Fruit fly (Drosophila melanogaster) whole organism, embryonic: ENCODE data around the gene CG32625.

Source experiments
- Adf1 ChIP-seq: fragments of 200-800 bp; sonication (Bioruptor generic); IDR thresholded peaks from 2 replicates; pipeline ENCODE4 v1.3.6; 2022; ENCODE audit warnings: missing biosample characterization, missing genetic modification characterization
- CG10147 ChIP-seq: fragments of 200-800 bp; sonication (Bioruptor generic); optimal IDR thresholded peaks from 2 replicates; lab custom pipeline; 2019; ENCODE audit warnings: missing biosample characterization, mild to moderate bottlenecking, missing genetic modification characterization, moderate library complexity
- CG10979 ChIP-seq: fragments of 200-800 bp; sonication (Bioruptor generic); optimal IDR thresholded peaks from 2 replicates; lab custom pipeline; 2018; ENCODE audit warnings: missing biosample characterization, mild to moderate bottlenecking, missing genetic modification characterization, moderate library complexity
- CG11398 ChIP-seq: fragments of 200-800 bp; sonication (Bioruptor generic); optimal IDR thresholded peaks from 2 replicates; lab custom pipeline; 2016; ENCODE audit warnings: missing biosample characterization, missing genetic modification characterization
- CG12391 ChIP-seq: fragments of 200-800 bp; sonication (Bioruptor generic); optimal IDR thresholded peaks from 3 replicates; lab custom pipeline; 2018; ENCODE audit warnings: missing biosample characterization, mild to moderate bottlenecking, missing genetic modification characterization, moderate library complexity
- CG12659 ChIP-seq: fragments of 200-800 bp; sonication (Bioruptor generic); optimal IDR thresholded peaks from 3 replicates; lab custom pipeline; 2017; ENCODE audit warnings: mild to moderate bottlenecking, missing biosample characterization, missing genetic modification reagents, missing genetic modification characterization
- CG13624 ChIP-seq: fragments of 200-800 bp; sonication (Bioruptor generic); optimal IDR thresholded peaks from 2 replicates; lab custom pipeline; 2016; ENCODE audit warnings: missing biosample characterization, missing genetic modification characterization
- CG15479 ChIP-seq: fragments of 200-800 bp; sonication (Bioruptor generic); optimal IDR thresholded peaks from 3 replicates; lab custom pipeline; 2019; ENCODE audit warnings: missing biosample characterization, mild to moderate bottlenecking, missing genetic modification characterization, moderate library complexity
- CG15696 ChIP-seq: fragments of 200-800 bp; sonication (Bioruptor generic); optimal IDR thresholded peaks from 2 replicates; lab custom pipeline; 2019; ENCODE audit warnings: missing biosample characterization, mild to moderate bottlenecking, missing genetic modification characterization, moderate library complexity
- CG17328 ChIP-seq: fragments of 200-800 bp; sonication (Bioruptor generic); IDR thresholded peaks from 2 replicates; pipeline ENCODE4 v1.3.6; 2022; ENCODE audit warnings: missing biosample characterization, missing genetic modification characterization
- CG2120 ChIP-seq: fragments of 200-800 bp; sonication (Bioruptor generic); optimal IDR thresholded peaks from 3 replicates; lab custom pipeline; 2016; ENCODE audit warnings: missing biosample characterization, missing genetic modification characterization
- CG2678 ChIP-seq: fragments of 200-800 bp; sonication (Bioruptor generic); optimal IDR thresholded peaks from 3 replicates; lab custom pipeline; 2019; ENCODE audit warnings: missing biosample characterization, mild to moderate bottlenecking, missing genetic modification characterization, moderate library complexity
- CG32532 ChIP-seq: fragments of 200-800 bp; sonication (Bioruptor generic); IDR thresholded peaks from 2 replicates; pipeline ENCODE4 v1.3.6; 2022; ENCODE audit warnings: missing biosample characterization, missing genetic modification characterization
- CG3995 ChIP-seq: fragments of 200-800 bp; sonication (Bioruptor generic); optimal IDR thresholded peaks from 3 replicates; lab custom pipeline; 2016; ENCODE audit warnings: missing biosample characterization, missing genetic modification characterization
- CG4424 ChIP-seq: fragments of 200-800 bp; sonication (Bioruptor generic); optimal IDR thresholded peaks from 3 replicates; lab custom pipeline; 2016; ENCODE audit warnings: missing biosample characterization, missing genetic modification characterization
- CG4707 ChIP-seq: fragments of 200-800 bp; sonication (Bioruptor generic); optimal IDR thresholded peaks from 2 replicates; lab custom pipeline; 2018; ENCODE audit warnings: missing biosample characterization, mild to moderate bottlenecking, missing genetic modification characterization, moderate library complexity
- CG7556 ChIP-seq: fragments of 200-800 bp; sonication (Bioruptor generic); optimal IDR thresholded peaks from 2 replicates; lab custom pipeline; 2017; ENCODE audit warnings: missing biosample characterization, mild to moderate bottlenecking, missing genetic modification characterization
- CG9932 ChIP-seq: fragments of 200-800 bp; sonication (Bioruptor generic); IDR thresholded peaks from 2 replicates; pipeline ENCODE4 v1.3.6; 2022; ENCODE audit warnings: missing biosample characterization, missing genetic modification characterization
- Doc2 ChIP-seq: fragments of 200-800 bp; sonication (Bioruptor generic); IDR thresholded peaks from 2 replicates; pipeline ENCODE4 v1.3.6; 2022; ENCODE audit warnings: missing biosample characterization, missing genetic modification characterization
- GATAe ChIP-seq: fragments of 200-800 bp; sonication (Bioruptor generic); conservative IDR thresholded peaks from 2 replicates; pipeline ENCODE4 v1.3.6; 2022; ENCODE audit warnings: missing biosample characterization, missing genetic modification characterization
- Gug ChIP-seq: fragments of 200-800 bp; sonication (Bioruptor generic); IDR thresholded peaks from 4 replicates; pipeline ENCODE4 v1.3.6; 2022; ENCODE audit warnings: missing biosample characterization, missing genetic modification characterization
- HHEX ChIP-seq: fragments of 200-800 bp; sonication (Bioruptor generic); optimal IDR thresholded peaks from 3 replicates; lab custom pipeline; 2017; ENCODE audit warnings: missing biosample characterization, mild to moderate bottlenecking, missing genetic modification characterization, missing genetic modification reagents
- HLH3B ChIP-seq: fragments of 200-800 bp; sonication (Bioruptor generic); IDR thresholded peaks from 2 replicates; pipeline ENCODE4 v1.3.6; 2022; ENCODE audit warnings: missing biosample characterization, missing genetic modification characterization
- HLH4C ChIP-seq: fragments of 200-800 bp; sonication (Bioruptor generic); IDR thresholded peaks from 3 replicates; pipeline ENCODE4 v1.3.6; 2022; ENCODE audit warnings: missing biosample characterization, missing genetic modification characterization; ENCODE audit not compliant: partially characterized antibody
- MTF-1 ChIP-seq: fragments of 200-800 bp; sonication (Bioruptor generic); optimal IDR thresholded peaks from 2 replicates; lab custom pipeline; 2018; ENCODE audit warnings: missing biosample characterization, mild to moderate bottlenecking, missing genetic modification characterization, borderline replicate concordance
- Med ChIP-seq: fragments of 200-800 bp; sonication (Bioruptor generic); peaks from one replicate; lab custom pipeline; 2016; ENCODE audit warnings: missing biosample characterization, missing genetic modification characterization, mild to moderate bottlenecking, inconsistent platforms, moderate library complexity
- Nf-YB ChIP-seq: fragments of 200-800 bp; sonication (Bioruptor generic); optimal IDR thresholded peaks from 3 replicates; lab custom pipeline; 2019; ENCODE audit warnings: missing biosample characterization, mild to moderate bottlenecking, missing genetic modification characterization, moderate library complexity
- Optix ChIP-seq: fragments of 200-800 bp; sonication (Bioruptor generic); IDR thresholded peaks from 3 replicates; pipeline ENCODE4 v1.3.6; 2022; ENCODE audit warnings: missing biosample characterization, missing genetic modification characterization
- Xbp1 ChIP-seq: fragments of 200-800 bp; sonication (Bioruptor generic); optimal IDR thresholded peaks from 3 replicates; lab custom pipeline; 2016; ENCODE audit warnings: missing biosample characterization, mild to moderate bottlenecking, missing genetic modification characterization
- Xrp1 ChIP-seq: fragments of 200-800 bp; sonication (Bioruptor generic); IDR thresholded peaks from 2 replicates; pipeline ENCODE4 v1.3.6; 2022; ENCODE audit warnings: missing biosample characterization, missing genetic modification characterization
- ab ChIP-seq: fragments of 200-800 bp; sonication (Bioruptor generic); optimal IDR thresholded peaks from 2 replicates; lab custom pipeline; 2016; ENCODE audit warnings: missing biosample characterization, missing genetic modification characterization
- ato ChIP-seq: fragments of 200-800 bp; sonication (Bioruptor generic); IDR thresholded peaks from 2 replicates; pipeline ENCODE4 v1.3.6; 2022; ENCODE audit warnings: missing biosample characterization, missing genetic modification characterization; ENCODE audit not compliant: partially characterized antibody
- crp ChIP-seq, 2 experiments: fragments of 200-800 bp; sonication (Bioruptor generic); optimal IDR thresholded peaks; 2 replicates in 1 of 2; 3 replicates in 1 of 2; lab custom pipeline; 2017; ENCODE audit warnings: missing biosample characterization in 2 of 2, missing genetic modification characterization in 2 of 2, mild to moderate bottlenecking in 1 of 2, moderate library complexity in 1 of 2
- dpn ChIP-seq, 2 experiments: fragments of 200-800 bp; sonication (Bioruptor generic); optimal IDR thresholded peaks; 3 replicates each; lab custom pipeline; 2016; ENCODE audit warnings: missing biosample characterization in 2 of 2, missing genetic modification characterization in 2 of 2
- en ChIP-seq: fragments of 200-800 bp; sonication (Bioruptor generic); optimal IDR thresholded peaks from 2 replicates; lab custom pipeline; 2016; ENCODE audit warnings: missing biosample characterization, missing genetic modification characterization
- fd96Cb ChIP-seq: fragments of 200-800 bp; sonication (Bioruptor generic); optimal IDR thresholded peaks from 2 replicates; lab custom pipeline; 2018; ENCODE audit warnings: missing biosample characterization, mild to moderate bottlenecking, missing genetic modification characterization, moderate library complexity
- fu2 ChIP-seq: fragments of 200-800 bp; sonication (Bioruptor generic); optimal IDR thresholded peaks from 2 replicates; lab custom pipeline; 2016; ENCODE audit warnings: missing biosample characterization, missing genetic modification characterization
- inv ChIP-seq: fragments of 200-800 bp; sonication (Bioruptor generic); IDR thresholded peaks from 2 replicates; pipeline ENCODE4 v1.3.6; 2022; ENCODE audit warnings: missing biosample characterization, missing genetic modification characterization; ENCODE audit not compliant: partially characterized antibody
- lbe ChIP-seq: fragments of 200-800 bp; sonication (Bioruptor generic); optimal IDR thresholded peaks from 2 replicates; lab custom pipeline; 2016; ENCODE audit warnings: missing biosample characterization, mild to moderate bottlenecking, missing genetic modification characterization
- nerfin-1 ChIP-seq: fragments of 200-800 bp; sonication (Bioruptor generic); optimal IDR thresholded peaks from 3 replicates; lab custom pipeline; 2019; ENCODE audit warnings: missing biosample characterization, mild to moderate bottlenecking, missing genetic modification characterization, moderate library complexity
- nerfin-2 ChIP-seq: fragments of 200-800 bp; sonication (Bioruptor generic); IDR thresholded peaks from 2 replicates; pipeline ENCODE4 v1.3.6; 2022; ENCODE audit warnings: missing biosample characterization, missing genetic modification characterization; ENCODE audit not compliant: partially characterized antibody
- onecut ChIP-seq: fragments of 200-800 bp; sonication (Bioruptor generic); IDR thresholded peaks from 2 replicates; pipeline ENCODE4 v1.3.6; 2022; ENCODE audit warnings: missing biosample characterization, missing genetic modification characterization
- peb ChIP-seq: fragments of 200-800 bp; sonication (Bioruptor generic); IDR thresholded peaks from 2 replicates; pipeline ENCODE4 v1.3.6; 2022; ENCODE audit warnings: missing biosample characterization, missing genetic modification characterization
- tin ChIP-seq: fragments of 200-800 bp; sonication (Bioruptor generic); optimal IDR thresholded peaks from 3 replicates; lab custom pipeline; 2016; ENCODE audit warnings: missing biosample characterization, missing genetic modification characterization
- tx ChIP-seq: fragments of 200-800 bp; sonication (Bioruptor generic); optimal IDR thresholded peaks from 2 replicates; lab custom pipeline; 2016; ENCODE audit warnings: missing biosample characterization, missing genetic modification characterization
- zfh1 ChIP-seq: fragments of 200-800 bp; sonication (Bioruptor generic); IDR thresholded peaks from 3 replicates; pipeline ENCODE4 v1.3.6; 2022; ENCODE audit warnings: missing biosample characterization, missing genetic modification characterization

CG32625 gene

DNA sequence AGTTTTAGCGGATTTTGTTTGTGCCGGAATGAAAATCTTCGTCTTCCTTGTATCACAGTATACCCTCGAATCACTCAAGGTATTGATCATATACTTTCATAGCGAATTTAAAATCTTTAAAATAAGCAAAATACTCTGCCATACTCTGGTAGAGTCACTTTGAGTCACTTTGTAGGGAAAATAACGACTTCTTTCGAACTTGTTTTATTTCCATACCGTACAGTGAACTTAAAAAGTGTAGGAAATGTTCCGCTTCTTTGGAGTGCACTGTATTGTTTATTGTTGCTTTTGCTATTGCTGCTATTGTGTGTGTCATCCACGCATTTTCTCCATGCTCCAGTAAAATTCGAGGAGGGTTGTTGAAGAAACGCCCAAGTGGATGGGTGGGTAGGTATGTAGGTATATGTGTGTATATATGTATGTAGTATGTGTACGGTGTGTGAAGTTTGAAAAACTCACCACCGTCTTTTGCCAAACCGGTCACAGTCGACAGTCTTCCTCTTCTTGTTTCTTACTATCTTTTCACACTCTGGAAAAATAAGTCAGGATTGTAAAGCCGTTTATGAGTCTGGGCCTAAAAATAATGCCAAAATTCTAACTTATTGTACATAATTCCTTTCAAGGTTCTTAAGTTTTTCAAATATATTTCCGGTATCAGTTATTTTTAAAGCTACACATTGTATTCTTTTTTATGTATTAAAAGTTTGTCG lies 32.5 kb upstream of the CG32625 start (continued):
- TF ChIP-seq CG4424 (GFP tag; lab: Kevin White, UChicago) (peak; percentile 38), CG2120 (GFP tag; lab: Kevin White, UChicago) (peak; percentile 58), dpn (GFP tag; optimal IDR thresholded peaks at IDR 0.05; lab: Kevin White, UChicago) (peak; percentile 22 to 45), CG10147 (GFP tag; lab: Kevin White, UChicago) (peak; percentile 17), CG12659 (peak; percentile 16), fu2 (GFP tag; lab: Kevin White, UChicago) (no peak), tin (GFP tag; lab: Kevin White, UChicago) (peak; percentile 15), Xrp1 (GFP tag; lab: Robert Waterston, UW) (peak; percentile 59; the same call in 1 of the 2 replicates), CG12391 (tag; lab: Kevin White, UChicago) (peak; percentile 39), fd96Cb (tag; lab: Kevin White, UChicago) (peak; percentile 25), Gug (GFP tag; lab: Robert Waterston, UW) (no peak), peb (GFP tag; lab: Robert Waterston, UW) (peak; percentile 38; the same call in 1 of the 2 replicates), CG13624 (GFP tag; lab: Kevin White, UChicago) (peak; percentile 9), Med (peak; percentile 81), CG7556 (GFP tag; lab: Kevin White, UChicago) (peak; percentile 63), Optix (GFP tag; lab: Robert Waterston, UW) (0 out of 3 replicates have a peak, but pooled peaks have one; percentile 10)

DNA sequence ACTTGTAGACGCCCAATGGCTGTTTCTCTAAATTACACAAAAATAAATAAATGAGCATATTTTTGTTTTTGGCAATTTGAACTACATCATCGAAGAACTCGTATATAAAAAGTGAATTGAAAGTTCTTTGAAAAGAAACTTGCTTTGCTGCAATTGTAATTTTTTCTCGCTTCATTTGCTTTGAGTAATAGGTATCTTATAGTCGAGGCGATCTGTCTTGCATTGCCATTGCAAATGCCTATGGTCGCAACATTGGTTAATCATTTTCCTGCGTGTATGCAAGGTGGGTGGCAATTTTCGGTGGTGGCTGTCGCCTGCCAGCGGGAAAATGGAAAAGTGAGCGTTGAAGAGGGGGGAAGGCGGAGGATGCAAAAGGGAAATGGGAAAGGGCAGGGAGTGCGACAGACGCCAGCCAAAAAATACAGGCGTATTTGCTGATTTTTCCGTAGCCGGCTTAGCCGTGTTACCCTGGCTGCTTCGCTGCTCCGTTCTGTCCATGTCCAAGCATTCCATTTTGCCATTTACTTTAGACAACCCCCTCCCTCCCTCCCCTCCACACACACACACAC lies 30.7 kb upstream of the CG32625 start:
- TF ChIP-seq CG2678 (tag; lab: Kevin White, UChicago): peak; percentile 31
- no peak for TF ChIP-seq CG9932
- TF ChIP-seq ab (GFP tag; lab: Kevin White, UChicago): no peak
- TF ChIP-seq GATAe (GFP tag; lab: Robert Waterston, UW): no peak
- TF ChIP-seq Doc2 (GFP tag; lab: Robert Waterston, UW): no peak
- TF ChIP-seq inv (GFP tag; lab: Robert Waterston, UW): no peak
- TF ChIP-seq CG32532 (GFP tag; lab: Robert Waterston, UW): no peak
- no peak for TF ChIP-seq CG15696 (tag; lab: Kevin White, UChicago)
- TF ChIP-seq HHEX: no peak
- TF ChIP-seq CG4424 (GFP tag; lab: Kevin White, UChicago): no peak
- TF ChIP-seq CG10979: peak; percentile 16
- no peak for TF ChIP-seq Adf1 (GFP tag; lab: Robert Waterston, UW)
- TF ChIP-seq HLH3B (GFP tag; lab: Robert Waterston, UW): no peak
- TF ChIP-seq zfh1 (GFP tag; lab: Robert Waterston, UW): 0 out of 3 replicates have a peak, but pooled peaks have one; percentile 10
- TF ChIP-seq HLH4C (GFP tag; lab: Robert Waterston, UW): peak; percentile 62; the same call in 2 of the 3 replicates
- TF ChIP-seq CG12391 (tag; lab: Kevin White, UChicago): no peak
- TF ChIP-seq tx (GFP tag; lab: Kevin White, UChicago): no peak
- no peak for TF ChIP-seq Optix (GFP tag; lab: Robert Waterston, UW)
- no peak for TF ChIP-seq Xbp1 (GFP tag; lab: Kevin White, UChicago)
- TF ChIP-seq en (GFP tag; lab: Kevin White, UChicago): no peak
- no peak for TF ChIP-seq lbe (GFP tag; lab: Kevin White, UChicago)
- TF ChIP-seq CG3995 (GFP tag; lab: Kevin White, UChicago): no peak
- TF ChIP-seq Nf-YB: no peak
- no peak for TF ChIP-seq CG4707 (GFP tag; lab: Kevin White, UChicago)
- no peak for TF ChIP-seq crp (GFP tag; optimal IDR thresholded peaks at IDR 0.05; lab: Kevin White, UChicago)
- TF ChIP-seq onecut (GFP tag; lab: Robert Waterston, UW): 0 out of 2 replicates have a peak, but pooled peaks have one; percentile 4
- TF ChIP-seq CG15479 (GFP tag; lab: Kevin White, UChicago): no peak
- peak; percentile 88 for TF ChIP-seq nerfin-1 (tag; lab: Kevin White, UChicago)
- no peak for TF ChIP-seq ato
- TF ChIP-seq CG17328 (GFP tag; lab: Robert Waterston, UW): no peak
- TF ChIP-seq nerfin-2 (GFP tag; lab: Robert Waterston, UW): peak; percentile 54; the same call in 1 of the 2 replicates
- no peak for TF ChIP-seq CG11398 (GFP tag; lab: Kevin White, UChicago)
- no peak for TF ChIP-seq MTF-1
